Worm (Caenorhabditis elegans): ENCODE measurements around the gene msp-3.

- TF ChIP-seq unc-62 (GFP tag; optimal IDR thresholded peaks at IDR 0.05) = no peak
- no peak for TF ChIP-seq nhr-76 (tag; optimal IDR thresholded peaks at IDR 0.05)
- no peak for TF ChIP-seq ces-1 (GFP tag; optimal IDR thresholded peaks at IDR 0.05)
- TF ChIP-seq zip-8 (tag; optimal IDR thresholded peaks at IDR 0.05) = no peak
- no peak for TF ChIP-seq snpc-4 (tag; optimal IDR thresholded peaks at IDR 0.05)
- no peak for TF ChIP-seq blmp-1 (tag; optimal IDR thresholded peaks at IDR 0.05)
- TF ChIP-seq nhr-237 (tag; optimal IDR thresholded peaks at IDR 0.05) = no peak
Measured at ce11 chrII:4786181-4786580, at the start of gene msp-3.

All from whole organism, mixed stage, embryonic.